Worm (Caenorhabditis elegans): ENCODE measurements around the gene K11H12.10.

K11H12.10 gene

DNA sequence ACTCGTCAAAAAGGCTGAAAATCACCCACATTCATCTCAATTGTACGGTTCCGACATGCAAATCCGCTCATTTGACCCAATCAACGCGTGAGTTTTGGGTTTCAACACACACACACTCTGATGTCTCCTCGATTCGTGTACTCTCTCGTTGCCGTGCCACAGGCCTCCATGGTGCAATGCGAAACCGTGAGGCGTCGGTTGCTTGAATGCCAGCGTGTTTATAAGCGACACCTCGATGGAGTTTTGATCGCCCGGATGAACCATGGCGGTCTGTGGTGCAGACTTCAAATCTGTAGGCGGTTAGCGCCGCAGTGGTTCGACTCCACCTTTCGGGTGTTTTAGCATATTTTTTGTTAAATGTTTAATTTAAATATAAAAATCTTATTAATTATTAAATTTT, 17.9 kb upstream of the K11H12.10 start (continued):
- TF ChIP-seq Y67H2A.10 (GFP tag; conservative IDR thresholded peaks at IDR 0.05) = no peak

DNA sequence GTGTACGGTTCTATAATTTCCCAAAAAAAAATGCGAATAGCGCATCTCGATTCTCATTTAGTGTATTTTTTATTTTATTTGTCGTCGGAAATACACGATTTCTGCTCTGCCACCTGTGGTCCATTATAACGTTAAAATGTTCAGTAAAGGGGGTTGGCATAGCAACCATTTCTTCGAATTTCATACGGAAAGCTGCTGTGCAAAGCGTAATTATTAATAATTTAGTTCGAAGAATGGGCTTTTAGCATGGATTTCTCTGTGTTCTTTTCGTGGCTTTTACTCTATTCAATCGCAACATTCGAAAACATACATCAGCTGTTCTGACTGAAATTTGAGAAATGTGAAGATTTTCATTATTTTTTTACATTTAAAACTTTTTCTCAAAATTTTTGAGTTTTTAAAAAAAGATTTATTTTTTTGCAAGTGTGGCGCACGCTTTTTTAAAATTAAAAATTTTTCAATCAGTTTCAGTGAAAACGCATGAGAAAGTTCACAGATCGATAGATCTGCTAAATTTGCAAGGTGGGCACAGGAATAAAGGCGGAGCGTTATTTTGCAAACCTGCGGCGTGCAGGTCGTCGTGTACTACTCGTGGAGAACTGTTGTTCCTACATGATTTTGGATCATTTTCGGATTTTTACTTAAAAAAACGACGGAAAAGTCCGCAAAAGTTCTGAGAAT, 17.2 kb upstream of the K11H12.10 start:
- TF ChIP-seq snpc-1.1 (tag; optimal IDR thresholded peaks at IDR 0.05; ENCODE audit: insufficient read depth) = no peak
- no peak for TF ChIP-seq F33H1.4 (GFP tag; IDR thresholded peaks at IDR 0.05)
- TF ChIP-seq rcor-1 (GFP tag; IDR thresholded peaks at IDR 0.05) = no peak
- TF ChIP-seq rec-8 (tag; optimal IDR thresholded peaks at IDR 0.05) = no peak
- TF ChIP-seq D2030.7 (GFP tag; IDR thresholded peaks at IDR 0.05) = no peak
- TF ChIP-seq hmg-1.2 (GFP tag; IDR thresholded peaks at IDR 0.05) = 0 out of 2 replicates have a peak, but pooled peaks have one; percentile 16
- no peak for TF ChIP-seq mcd-1 (GFP tag; IDR thresholded peaks at IDR 0.05)
- TF ChIP-seq sea-2 (GFP tag; IDR thresholded peaks at IDR 0.05) = no peak
- TF ChIP-seq cebp-1 (GFP tag; IDR thresholded peaks at IDR 0.05) = no peak
- TF ChIP-seq cebp-1 (tag; optimal IDR thresholded peaks at IDR 0.05) = peak; percentile 54
- no peak for TF ChIP-seq ceh-91 (GFP tag; IDR thresholded peaks at IDR 0.05)
- TF ChIP-seq mel-28 (tag; optimal IDR thresholded peaks at IDR 0.05; ENCODE audit: borderline replicate concordance) = no peak
- no peak for TF ChIP-seq hsf-1 (GFP tag; IDR thresholded peaks at IDR 0.05)
- TF ChIP-seq lin-40 (tag; optimal IDR thresholded peaks at IDR 0.05) = no peak
- TF ChIP-seq repo-1 (tag; optimal IDR thresholded peaks at IDR 0.05) = peak; percentile 63
- no peak for TF ChIP-seq T26A5.8 (tag; optimal IDR thresholded peaks at IDR 0.05)
- no peak for TF ChIP-seq xnd-1 (tag; optimal IDR thresholded peaks at IDR 0.05)
- TF ChIP-seq madf-8 (GFP tag; conservative IDR thresholded peaks at IDR 0.05) = no peak
- TF ChIP-seq lsl-1 (GFP tag; optimal IDR thresholded peaks at IDR 0.05) = no peak
- TF ChIP-seq lin-54 (GFP tag; optimal IDR thresholded peaks at IDR 0.05) = no peak
- TF ChIP-seq ztf-18 (tag; optimal IDR thresholded peaks at IDR 0.05) = no peak
- TF ChIP-seq Y56A3A.18 (GFP tag; IDR thresholded peaks at IDR 0.05) = no peak
- TF ChIP-seq tbp1 (GFP tag; optimal IDR thresholded peaks at IDR 0.05) = no peak

ce11 chrIV:659585-659984, 16.3 kb upstream of the K11H12.10 start:
- TF ChIP-seq zfh-2 (GFP tag; conservative IDR thresholded peaks at IDR 0.05) (peak; percentile 65), tlf-1 (GFP tag; optimal IDR thresholded peaks at IDR 0.05) (no peak)

DNA sequence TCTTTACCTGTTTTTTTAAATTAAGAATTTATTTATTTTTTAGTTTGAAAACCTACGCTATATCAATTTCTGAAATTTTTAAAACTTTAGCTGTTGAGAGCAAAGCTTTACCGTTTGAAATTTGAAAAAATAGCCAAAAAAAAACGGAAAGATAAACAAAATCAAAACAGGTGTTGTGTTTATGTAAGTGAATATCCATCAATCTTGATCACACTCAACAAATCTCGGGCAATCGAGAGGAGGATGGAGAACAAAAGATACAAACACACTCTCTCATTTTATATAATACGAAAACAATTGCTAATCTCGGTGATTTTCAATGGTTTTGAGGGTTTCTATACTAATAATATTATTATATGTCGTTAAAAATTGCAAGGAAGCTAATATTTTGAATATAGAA, 14.3 kb upstream of the K11H12.10 start:
- no peak for TF ChIP-seq ceh-27 (GFP tag; optimal IDR thresholded peaks at IDR 0.05)
- TF ChIP-seq lin-40 (tag; optimal IDR thresholded peaks at IDR 0.05) = no peak
- TF ChIP-seq nfyb-1 (GFP tag; IDR thresholded peaks at IDR 0.05) = no peak
- no peak for TF ChIP-seq madf-8 (GFP tag; conservative IDR thresholded peaks at IDR 0.05)
- TF ChIP-seq D2030.7 (GFP tag; IDR thresholded peaks at IDR 0.05) = no peak
- no peak for TF ChIP-seq F23B12.7 (tag; optimal IDR thresholded peaks at IDR 0.05; ENCODE audit: insufficient read depth)
- TF ChIP-seq F10E7.11 (tag; optimal IDR thresholded peaks at IDR 0.05) = no peak
- no peak for TF ChIP-seq ZK185.1 (tag; optimal IDR thresholded peaks at IDR 0.05; ENCODE audit: poor library complexity, severe bottlenecking)

DNA sequence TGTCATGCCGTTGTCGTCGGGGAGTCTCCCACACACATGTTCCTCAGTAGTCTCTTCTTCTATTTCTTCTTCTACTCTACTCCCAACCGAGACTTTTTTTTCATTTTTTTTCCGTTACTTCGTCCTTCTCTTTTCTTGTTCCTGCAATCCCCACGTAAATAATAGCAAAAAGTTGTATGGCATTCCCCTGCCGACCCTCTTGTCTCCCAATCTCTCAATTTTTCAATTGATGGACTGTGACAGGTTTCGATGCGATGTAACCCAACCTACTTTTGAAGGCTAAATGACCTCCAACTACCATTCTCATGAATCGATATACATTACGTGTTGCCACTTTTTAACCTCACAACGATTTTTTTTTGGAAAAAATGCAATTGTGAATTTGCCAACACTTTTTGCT, 11.8 kb upstream of the K11H12.10 start:
- no peak for TF ChIP-seq lin-54 (GFP tag; optimal IDR thresholded peaks at IDR 0.05)
- peak; percentile 6 for TF ChIP-seq lin-40 (tag; optimal IDR thresholded peaks at IDR 0.05)
- TF ChIP-seq somi-1 (GFP tag; optimal IDR thresholded peaks at IDR 0.05) = peak; percentile 23
- no peak for TF ChIP-seq B0035.1 (tag; optimal IDR thresholded peaks at IDR 0.05)
